Worm (Caenorhabditis elegans): ENCODE measurements around the gene F29G6.1.

Gene F29G6.1

ce11 chrX:11555527-11556137 is 53.6 kb downstream of the F29G6.1 start:
- no peak for TF ChIP-seq flt-1 (GFP tag; IDR thresholded peaks at IDR 0.05)
- TF ChIP-seq T22C8.4 (GFP tag; IDR thresholded peaks at IDR 0.05) = no peak
- no peak for TF ChIP-seq klf-2 (GFP tag; conservative IDR thresholded peaks at IDR 0.05)
- TF ChIP-seq ztf-23 (GFP tag; IDR thresholded peaks at IDR 0.05) = no peak
- TF ChIP-seq ztf-29 (GFP tag; IDR thresholded peaks at IDR 0.05) = no peak
- no peak for TF ChIP-seq cog-1 (tag; optimal IDR thresholded peaks at IDR 0.05)
- TF ChIP-seq ref-1 (GFP tag; conservative IDR thresholded peaks at IDR 0.05) = no peak
- no peak for TF ChIP-seq med-1 (GFP tag; optimal IDR thresholded peaks at IDR 0.05; ENCODE audit: insufficient read depth)
- TF ChIP-seq tab-1 (GFP tag; IDR thresholded peaks at IDR 0.05) = no peak

ce11 chrX:11556194-11556739 is 54.2 kb downstream of the F29G6.1 start, which contains the start of gene C35C5.10:
TSS of gene C35C5.10 (plus strand) at chrX:11556244.
- TF ChIP-seq med-1 (GFP tag; optimal IDR thresholded peaks at IDR 0.05; ENCODE audit: insufficient read depth) (no peak), ztf-29 (GFP tag; IDR thresholded peaks at IDR 0.05) (no peak), tab-1 (GFP tag; IDR thresholded peaks at IDR 0.05) (no peak)

ce11 chrX:11558156-11558555 is 56.1 kb downstream of the F29G6.1 start:
- no peak for TF ChIP-seq flt-1 (GFP tag; IDR thresholded peaks at IDR 0.05)
